Worm (Caenorhabditis elegans) whole organism, late embryonic: ENCODE measurements around the gene gcsh-1.

ENCODE experiments used
- C08G9.2 ChIP-seq: sonication (generic microtip); optimal IDR thresholded peaks from 2 replicates; lab custom pipeline; 2016; ENCODE audit warnings: mild to moderate bottlenecking, missing genetic modification characterization, moderate library complexity, missing compliant biosample characterization
- C38D4.7 ChIP-seq: fragments of 200-800 bp; sonication (Bioruptor generic); optimal IDR thresholded peaks from 2 replicates; lab custom pipeline; 2018; ENCODE audit warnings: mild to moderate bottlenecking, missing genetic modification characterization, moderate library complexity, missing compliant biosample characterization
- F13H6.1 ChIP-seq: sonication (generic microtip); optimal IDR thresholded peaks from 2 replicates; lab custom pipeline; 2016; ENCODE audit warnings: missing genetic modification characterization, missing compliant biosample characterization
- K09A11.1 ChIP-seq: sonication (generic microtip); optimal IDR thresholded peaks from 2 replicates; lab custom pipeline; 2017; ENCODE audit warnings: antibody characterized with exemption, mild to moderate bottlenecking, missing genetic modification characterization, missing compliant biosample characterization; ENCODE audit not compliant: insufficient read depth
- T23F11.4 ChIP-seq: fragments of 200-800 bp; sonication (Bioruptor generic); optimal IDR thresholded peaks from 2 replicates; lab custom pipeline; 2018; ENCODE audit warnings: mild to moderate bottlenecking, missing genetic modification characterization, missing compliant biosample characterization
- Y22D7AL.16 ChIP-seq: sonication (generic microtip); optimal IDR thresholded peaks from 2 replicates; lab custom pipeline; 2016; ENCODE audit warnings: missing genetic modification characterization, missing compliant biosample characterization
- ahr-1 ChIP-seq: sonication (generic microtip); optimal IDR thresholded peaks from 2 replicates; lab custom pipeline; 2016; ENCODE audit warnings: missing genetic modification characterization, missing compliant biosample characterization
- ama-1 ChIP-seq: fragments of 150-350 bp; optimal IDR thresholded peaks from 2 replicates; lab custom pipeline; 2014
- ceh-14 ChIP-seq: sonication (generic microtip); optimal IDR thresholded peaks from 2 replicates; lab custom pipeline; 2016; ENCODE audit warnings: missing genotype, missing genetic modification characterization, missing compliant biosample characterization
- ceh-18 ChIP-seq: sonication (generic microtip); optimal IDR thresholded peaks from 2 replicates; lab custom pipeline; 2016; ENCODE audit warnings: missing genetic modification characterization, missing compliant biosample characterization
- ceh-22 ChIP-seq: sonication (generic microtip); optimal IDR thresholded peaks from 2 replicates; lab custom pipeline; 2017; ENCODE audit warnings: missing biosample characterization, missing genetic modification characterization
- ceh-24 ChIP-seq: sonication (generic microtip); optimal IDR thresholded peaks from 2 replicates; lab custom pipeline; 2016; ENCODE audit warnings: mild to moderate bottlenecking, missing genetic modification characterization, missing compliant biosample characterization
- ceh-30 ChIP-seq: fragments of 150-350 bp; optimal IDR thresholded peaks from 2 replicates; lab custom pipeline; 2014; ENCODE audit warnings: missing biosample characterization, missing genetic modification characterization
- ceh-34 ChIP-seq: sonication (generic microtip); optimal IDR thresholded peaks from 2 replicates; lab custom pipeline; 2016; ENCODE audit warnings: mild to moderate bottlenecking, missing genetic modification characterization, missing compliant biosample characterization
- ceh-45 ChIP-seq: fragments of 200-800 bp; sonication (Bioruptor generic); IDR thresholded peaks from 2 replicates; pipeline ENCODE4 v1.3.6; 2022; ENCODE audit warnings: missing genetic modification reagents, missing genetic modification characterization, missing compliant biosample characterization
- ceh-6 ChIP-seq: fragments of 200-800 bp; sonication (Bioruptor generic); optimal IDR thresholded peaks from 2 replicates; lab custom pipeline; 2018; ENCODE audit warnings: mild to moderate bottlenecking, missing genetic modification characterization, missing compliant biosample characterization
- ceh-9 ChIP-seq: sonication (generic microtip); optimal IDR thresholded peaks from 2 replicates; lab custom pipeline; 2016; ENCODE audit warnings: mild to moderate bottlenecking, missing genetic modification characterization, inconsistent platforms, missing compliant biosample characterization
- che-1 ChIP-seq: sonication (generic microtip); optimal IDR thresholded peaks from 2 replicates; lab custom pipeline; 2016; ENCODE audit warnings: mild to moderate bottlenecking, missing genetic modification characterization, missing compliant biosample characterization
- dve-1 ChIP-seq: sonication (generic microtip); optimal IDR thresholded peaks from 2 replicates; lab custom pipeline; 2017; ENCODE audit warnings: antibody characterized with exemption, mild to moderate bottlenecking, missing genetic modification characterization, missing compliant biosample characterization
- ets-4 ChIP-seq: sonication (generic microtip); optimal IDR thresholded peaks from 2 replicates; lab custom pipeline; 2016; ENCODE audit warnings: missing genetic modification characterization, missing compliant biosample characterization
- eyg-1 ChIP-seq: sonication (generic microtip); optimal IDR thresholded peaks from 2 replicates; lab custom pipeline; 2016; ENCODE audit warnings: missing genotype, missing genetic modification characterization, missing compliant biosample characterization
- fax-1 ChIP-seq: sonication (generic microtip); optimal IDR thresholded peaks from 2 replicates; lab custom pipeline; 2016; ENCODE audit warnings: missing genotype, missing genetic modification characterization, missing compliant biosample characterization
- fkh-10 ChIP-seq: fragments of 150-350 bp; optimal IDR thresholded peaks from 2 replicates; lab custom pipeline; 2014; ENCODE audit warnings: missing biosample characterization, missing genetic modification reagents, missing genetic modification characterization
- fkh-6 ChIP-seq: sonication (generic microtip); optimal IDR thresholded peaks from 2 replicates; lab custom pipeline; 2016; ENCODE audit warnings: missing genetic modification characterization, missing compliant biosample characterization
- gmeb-2 ChIP-seq: sonication (generic microtip); optimal IDR thresholded peaks from 2 replicates; lab custom pipeline; 2016; ENCODE audit warnings: missing genetic modification characterization, inconsistent platforms, missing compliant biosample characterization
- hlh-13 ChIP-seq: fragments of 200-800 bp; sonication (Bioruptor generic); optimal IDR thresholded peaks from 2 replicates; lab custom pipeline; 2018; ENCODE audit warnings: mild to moderate bottlenecking, missing genetic modification characterization, missing compliant biosample characterization
- hlh-6 ChIP-seq: sonication (generic microtip); optimal IDR thresholded peaks from 2 replicates; lab custom pipeline; 2016; ENCODE audit warnings: missing genotype, missing genetic modification characterization, missing compliant biosample characterization
- lim-6 ChIP-seq: sonication (generic microtip); optimal IDR thresholded peaks from 2 replicates; lab custom pipeline; 2016; ENCODE audit warnings: missing genetic modification characterization, missing compliant biosample characterization
- mec-3 ChIP-seq: sonication (generic microtip); optimal IDR thresholded peaks from 2 replicates; lab custom pipeline; 2016; ENCODE audit warnings: borderline replicate concordance, missing genetic modification characterization, missing compliant biosample characterization
- nhr-11 ChIP-seq: fragments of 150-350 bp; optimal IDR thresholded peaks from 2 replicates; lab custom pipeline; 2014; ENCODE audit warnings: missing biosample characterization, missing genetic modification characterization
- nhr-232 ChIP-seq: sonication (generic microtip); optimal IDR thresholded peaks from 2 replicates; lab custom pipeline; 2016; ENCODE audit warnings: missing genetic modification characterization, missing compliant biosample characterization
- npax-4 ChIP-seq: sonication (generic microtip); optimal IDR thresholded peaks from 2 replicates; lab custom pipeline; 2016; ENCODE audit warnings: missing genetic modification characterization, missing compliant biosample characterization
- pat-9 ChIP-seq: fragments of 200-800 bp; sonication (Bioruptor generic); optimal IDR thresholded peaks from 2 replicates; lab custom pipeline; 2018; ENCODE audit warnings: mild to moderate bottlenecking, missing genetic modification characterization, moderate library complexity, missing compliant biosample characterization
- pha-2 ChIP-seq: sonication (generic microtip); optimal IDR thresholded peaks from 2 replicates; lab custom pipeline; 2017; ENCODE audit warnings: mild to moderate bottlenecking, missing genetic modification characterization, missing compliant biosample characterization
- pha-4 ChIP-seq: fragments of 150-350 bp; optimal IDR thresholded peaks from 2 replicates; lab custom pipeline; 2018; ENCODE audit warnings: missing biosample characterization, missing genetic modification reagents, missing genetic modification characterization
- pqm-1 ChIP-seq: sonication (generic microtip); optimal IDR thresholded peaks from 2 replicates; lab custom pipeline; 2016; ENCODE audit warnings: missing genetic modification characterization, missing compliant biosample characterization
- pros-1 ChIP-seq: fragments of 150-350 bp; optimal IDR thresholded peaks from 2 replicates; lab custom pipeline; 2014; ENCODE audit warnings: missing biosample characterization, missing genetic modification reagents, missing genetic modification characterization
- ref-2 ChIP-seq: sonication (generic microtip); optimal IDR thresholded peaks from 2 replicates; lab custom pipeline; 2016; ENCODE audit warnings: missing genetic modification characterization, missing compliant biosample characterization
- sdc-2 ChIP-seq: sonication (generic microtip); optimal IDR thresholded peaks from 2 replicates; lab custom pipeline; 2016; ENCODE audit warnings: missing genotype, missing genetic modification characterization, missing compliant biosample characterization
- sox-2 ChIP-seq: fragments of 200-800 bp; sonication (Bioruptor generic); IDR thresholded peaks from 2 replicates; pipeline ENCODE4 v1.3.6; 2022; ENCODE audit warnings: missing genetic modification reagents, missing genetic modification characterization, missing compliant biosample characterization
- sox-4 ChIP-seq: sonication (generic microtip); optimal IDR thresholded peaks from 2 replicates; lab custom pipeline; 2017; ENCODE audit warnings: mild to moderate bottlenecking, missing genetic modification characterization, inconsistent platforms, missing compliant biosample characterization
- tbx-7 ChIP-seq: sonication (generic microtip); optimal IDR thresholded peaks from 2 replicates; lab custom pipeline; 2016; ENCODE audit warnings: missing genotype, missing genetic modification characterization, missing compliant biosample characterization
- ttx-3 ChIP-seq: sonication (generic microtip); optimal IDR thresholded peaks from 2 replicates; lab custom pipeline; 2016; ENCODE audit warnings: missing genetic modification reagents, missing genetic modification characterization, missing compliant biosample characterization
- unc-3 ChIP-seq, 2 experiments: fragments of 200-800 bp in 1 of 2; sonication (Bioruptor generic) in 1 of 2; sonication (generic microtip) in 1 of 2; conservative IDR thresholded peaks in 1 of 2; optimal IDR thresholded peaks in 1 of 2; 2 replicates each; pipeline versions ENCODE4 v1.3.6 to Lab custom; 2016 to 2022; ENCODE audit warnings: missing compliant biosample characterization in 2 of 2, missing genetic modification characterization in 2 of 2, missing genetic modification reagents in 1 of 2
- unc-42 ChIP-seq: sonication (generic microtip); optimal IDR thresholded peaks from 2 replicates; lab custom pipeline; 2016; ENCODE audit warnings: missing genotype, missing genetic modification characterization, missing compliant biosample characterization
- unc-55 ChIP-seq: sonication (generic microtip); optimal IDR thresholded peaks from 2 replicates; lab custom pipeline; 2017; ENCODE audit warnings: missing biosample characterization, missing genetic modification reagents, missing genetic modification characterization
- zip-5 ChIP-seq: sonication (generic microtip); optimal IDR thresholded peaks from 2 replicates; lab custom pipeline; 2016; ENCODE audit warnings: missing genetic modification characterization, missing compliant biosample characterization
- ztf-16 ChIP-seq: sonication (generic microtip); optimal IDR thresholded peaks from 2 replicates; lab custom pipeline; 2017; ENCODE audit warnings: missing genetic modification characterization, missing compliant biosample characterization

Gene gcsh-1

ce11 chrX:14527559-14527958 is 12.7 kb upstream of the gcsh-1 start, which contains the start of gene nspc-18 (continued):
- TF ChIP-seq unc-3 (GFP tag; conservative IDR thresholded peaks at IDR 0.05; lab: Robert Waterston, UW) (no peak), unc-3 (tag; optimal IDR thresholded peaks at IDR 0.05; lab: Kevin White, UChicago) (no peak), unc-55 (no peak), npax-4 (tag; lab: Kevin White, UChicago) (no peak), fkh-10 (no peak), F13H6.1 (tag; lab: Kevin White, UChicago) (no peak)
- TF ChIP-seq, all 69 proteins: peak for 0

DNA sequence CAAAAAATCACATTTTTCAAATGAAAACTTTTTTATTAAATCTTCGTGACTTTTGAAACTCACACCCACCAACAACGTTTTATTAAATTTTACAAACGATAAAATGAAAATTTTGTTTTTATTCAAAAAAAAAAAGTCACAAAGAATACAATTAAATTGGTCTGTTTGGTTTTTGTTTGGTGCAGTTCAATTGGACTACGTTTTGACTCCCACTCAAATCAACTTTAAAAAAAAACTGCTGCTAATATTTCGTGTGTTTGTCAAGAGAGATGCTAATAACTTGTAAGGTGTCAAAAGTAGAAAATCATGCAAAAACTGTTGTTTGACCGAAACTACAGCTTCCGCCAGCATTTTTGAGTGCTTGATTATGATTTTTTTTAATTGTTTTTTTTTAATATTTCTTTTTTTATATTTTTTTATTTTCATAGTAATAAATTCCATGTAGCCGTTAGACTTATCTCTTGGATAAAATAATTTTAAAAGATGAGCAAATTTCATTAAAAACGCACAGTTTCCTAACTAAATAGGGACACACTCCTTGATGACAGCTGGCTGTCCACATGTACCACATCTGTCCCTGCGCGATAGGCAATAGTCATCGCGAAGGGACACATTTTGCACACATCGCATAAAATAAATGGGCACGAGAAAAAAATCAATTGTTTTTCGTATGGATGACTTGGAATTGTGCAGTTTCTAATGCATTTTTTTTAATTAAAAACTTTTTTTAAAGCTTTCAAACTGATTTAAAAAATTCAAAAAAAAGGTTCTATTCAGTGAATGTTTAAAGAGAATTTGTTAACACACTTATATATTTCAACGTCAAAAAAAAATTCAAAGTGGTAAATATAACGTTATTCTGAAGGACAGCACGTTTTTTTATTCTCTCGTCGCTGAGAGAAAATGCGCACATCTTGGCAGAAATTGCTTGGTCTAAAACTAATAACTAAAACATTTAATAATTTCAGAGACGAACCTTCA is 10.7 kb upstream of the gcsh-1 start:
- TF ChIP-seq pat-9 (tag; lab: Kevin White, UChicago): peak; percentile 27
- no peak for TF ChIP-seq ceh-24 (tag; lab: Kevin White, UChicago)
- peak; percentile 68 for TF ChIP-seq C08G9.2 (tag; lab: Kevin White, UChicago)
- TF ChIP-seq fax-1 (tag; lab: Kevin White, UChicago): no peak
- TF ChIP-seq mec-3 (tag; lab: Kevin White, UChicago): no peak
- no peak for TF ChIP-seq hlh-6 (tag; lab: Kevin White, UChicago)
- peak; percentile 87 for TF ChIP-seq ceh-14 (tag; lab: Kevin White, UChicago)
- TF ChIP-seq C38D4.7 (GFP tag; lab: Kevin White, UChicago): no peak
- no peak for TF ChIP-seq Y22D7AL.16 (tag; lab: Kevin White, UChicago)
- TF ChIP-seq ttx-3: peak; percentile 75
- peak; percentile 61 for TF ChIP-seq ceh-6 (GFP tag; lab: Kevin White, UChicago)
- TF ChIP-seq hlh-13 (GFP tag; lab: Kevin White, UChicago): no peak
- no peak for TF ChIP-seq nhr-232 (tag; lab: Kevin White, UChicago)
- TF ChIP-seq pqm-1 (tag; lab: Kevin White, UChicago): peak; percentile 84
- peak; percentile 42 for TF ChIP-seq T23F11.4 (GFP tag; lab: Kevin White, UChicago)
- peak; percentile 62 for TF ChIP-seq eyg-1 (tag; lab: Kevin White, UChicago)
- TF ChIP-seq zip-5 (tag; lab: Kevin White, UChicago): peak; percentile 31
- peak; percentile 23 for TF ChIP-seq gmeb-2 (tag; lab: Kevin White, UChicago)
- TF ChIP-seq unc-55: peak; percentile 94
- peak; percentile 68 for TF ChIP-seq pha-2
- TF ChIP-seq sox-2: peak; percentile 79
- peak; percentile 89 for TF ChIP-seq K09A11.1 (tag; lab: Kevin White, UChicago)
- TF ChIP-seq che-1 (tag; lab: Kevin White, UChicago): no peak
- TF ChIP-seq ceh-9 (tag; lab: Kevin White, UChicago): no peak
- TF ChIP-seq ceh-18 (tag; lab: Kevin White, UChicago): peak; percentile 98
- TF ChIP-seq ceh-45 (GFP tag; lab: Robert Waterston, UW): no peak
- peak; percentile 78 for TF ChIP-seq ceh-22 (tag; lab: Kevin White, UChicago)
- peak; percentile 92 for TF ChIP-seq ceh-30 (tag; lab: Kevin White, UChicago)
- peak; percentile 56 for TF ChIP-seq tbx-7 (tag; lab: Kevin White, UChicago)
- TF ChIP-seq pha-4 (tag; lab: Kevin White, UChicago): no peak
- TF ChIP-seq unc-42 (tag; lab: Kevin White, UChicago): peak; percentile 98
- TF ChIP-seq ahr-1 (tag; lab: Kevin White, UChicago): peak; percentile 62
- peak; percentile 86 for TF ChIP-seq pros-1 (tag; lab: Kevin White, UChicago)
- peak; percentile 100 for TF ChIP-seq sdc-2 (tag; lab: Kevin White, UChicago)
- no peak for TF ChIP-seq ama-1
- peak; percentile 75 for TF ChIP-seq ets-4 (tag; lab: Kevin White, UChicago)
- TF ChIP-seq ceh-34 (tag; lab: Kevin White, UChicago): peak; percentile 92
- peak; percentile 98 for TF ChIP-seq nhr-11 (tag; lab: Kevin White, UChicago)
- TF ChIP-seq ref-2 (tag; lab: Kevin White, UChicago): peak; percentile 95
- peak; percentile 39 for TF ChIP-seq fkh-6
- TF ChIP-seq ztf-16: peak; percentile 79
- TF ChIP-seq sox-4 (tag; lab: Kevin White, UChicago): peak; percentile 47
- peak; percentile 4 for TF ChIP-seq lim-6 (tag; lab: Kevin White, UChicago)
- TF ChIP-seq dve-1 (tag; lab: Kevin White, UChicago): peak; percentile 96
- no peak for TF ChIP-seq npax-4 (tag; lab: Kevin White, UChicago)
